Fruit fly (Drosophila melanogaster) whole organism, adult: Measurements from ENCODE around the gene CG43773.

Experiments used
- CG12768 ChIP-seq: fragments of 200-800 bp; sonication (Bioruptor generic); optimal IDR thresholded peaks from 2 replicates; lab custom pipeline; 2017; ENCODE audit warnings: missing biosample characterization, missing genetic modification characterization, mild to moderate bottlenecking, moderate library complexity, missing genetic modification reagents
- CG14711 ChIP-seq: fragments of 200-800 bp; sonication (Bioruptor generic); optimal IDR thresholded peaks from 2 replicates; lab custom pipeline; 2018; ENCODE audit warnings: missing biosample characterization, mild to moderate bottlenecking, missing genetic modification characterization, moderate library complexity
- CG33017 ChIP-seq: fragments of 200-800 bp; sonication (Bioruptor generic); optimal IDR thresholded peaks from 2 replicates; lab custom pipeline; 2018; ENCODE audit warnings: missing biosample characterization, mild to moderate bottlenecking, missing genetic modification characterization, moderate library complexity
- CG5204 ChIP-seq: fragments of 200-800 bp; sonication (Bioruptor generic); optimal IDR thresholded peaks from 2 replicates; lab custom pipeline; 2016; ENCODE audit warnings: missing biosample characterization, missing genetic modification characterization
- CG7101 ChIP-seq: fragments of 200-800 bp; sonication (Bioruptor generic); optimal IDR thresholded peaks from 2 replicates; lab custom pipeline; 2018; ENCODE audit warnings: missing biosample characterization, mild to moderate bottlenecking, missing genetic modification characterization, moderate library complexity
- Clk ChIP-seq: fragments of 200-800 bp; sonication (Bioruptor generic); optimal IDR thresholded peaks from 2 replicates; lab custom pipeline; 2017; ENCODE audit warnings: missing biosample characterization, missing genetic modification characterization
- Hr96 ChIP-seq: fragments of 200-800 bp; sonication (Bioruptor generic); optimal IDR thresholded peaks from 2 replicates; lab custom pipeline; 2016; ENCODE audit warnings: missing biosample characterization, missing genetic modification characterization
- bab1 ChIP-seq: fragments of 200-800 bp; sonication (Bioruptor generic); optimal IDR thresholded peaks from 3 replicates; lab custom pipeline; 2019; ENCODE audit warnings: missing biosample characterization, mild to moderate bottlenecking, missing genetic modification characterization, moderate library complexity
- cic ChIP-seq: fragments of 200-800 bp; sonication (Bioruptor generic); optimal IDR thresholded peaks from 2 replicates; lab custom pipeline; 2017; ENCODE audit warnings: missing biosample characterization, mild to moderate bottlenecking, missing genetic modification characterization, moderate library complexity
- kay ChIP-seq: fragments of 200-800 bp; sonication (Bioruptor generic); peaks from one replicate; lab custom pipeline; 2016; ENCODE audit warnings: missing biosample characterization, missing genetic modification characterization, borderline replicate concordance
- ovo ChIP-seq: fragments of 200-800 bp; sonication (Bioruptor generic); optimal IDR thresholded peaks from 2 replicates; lab custom pipeline; 2016; ENCODE audit warnings: missing biosample characterization, missing genetic modification characterization
- pad ChIP-seq: fragments of 200-800 bp; sonication (Bioruptor generic); optimal IDR thresholded peaks from 3 replicates; lab custom pipeline; 2017; ENCODE audit warnings: missing biosample characterization, missing genetic modification characterization, mild to moderate bottlenecking, moderate library complexity, missing genetic modification reagents
- toe ChIP-seq: fragments of 200-800 bp; sonication (Bioruptor generic); optimal IDR thresholded peaks from 2 replicates; lab custom pipeline; 2016; ENCODE audit warnings: missing biosample characterization, missing genetic modification characterization

DNA sequence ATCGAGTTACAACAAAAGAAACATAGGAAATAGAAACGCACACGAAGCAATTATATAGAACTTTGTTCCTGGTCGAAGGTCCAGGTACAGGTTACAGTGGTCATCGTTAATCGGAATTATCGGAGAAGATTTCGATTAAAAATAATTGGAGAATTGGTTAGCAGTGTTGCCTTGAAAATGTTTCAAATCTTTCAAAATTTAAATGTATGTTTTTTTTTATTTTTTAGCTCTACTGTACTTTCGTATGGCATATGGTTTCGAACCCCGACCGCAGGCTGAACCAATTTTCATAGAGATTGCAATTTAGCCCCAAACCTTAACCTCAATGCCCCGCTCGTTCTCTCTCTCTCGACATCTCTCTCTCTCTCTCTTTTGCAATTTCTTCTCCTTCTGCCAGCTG, 20.5 kb downstream of the CG43773 start:
- TF ChIP-seq toe (GFP tag; lab: Kevin White, UChicago) (no peak), kay (no peak), Clk (GFP tag; lab: Kevin White, UChicago) (no peak), CG12768 (no peak), Hr96 (no peak), CG5204 (no peak), bab1 (GFP tag; lab: Kevin White, UChicago) (no peak), CG7101 (tag; lab: Kevin White, UChicago) (no peak), ovo (GFP tag; lab: Kevin White, UChicago) (no peak), cic (GFP tag; lab: Kevin White, UChicago) (no peak), CG14711 (no peak), pad (GFP tag; lab: Kevin White, UChicago) (no peak), CG33017 (tag; lab: Kevin White, UChicago) (no peak)
